Worm (Caenorhabditis elegans) whole organism, mixed stage, embryonic: ENCODE measurements around the gene grd-14.

Source experiments
- ceh-39 ChIP-seq: fragments of 150-350 bp; optimal IDR thresholded peaks from 2 replicates; lab custom pipeline; 2014; ENCODE audit warnings: missing biosample characterization, missing genetic modification characterization
- elt-1 ChIP-seq: sonication (generic microtip); optimal IDR thresholded peaks from 2 replicates; lab custom pipeline; 2017; ENCODE audit warnings: missing genetic modification characterization, mild to moderate bottlenecking, missing compliant biosample characterization, antibody characterized with exemption, moderate library complexity, borderline replicate concordance; ENCODE audit not compliant: insufficient read depth
- elt-3 ChIP-seq: fragments of 150-350 bp; optimal IDR thresholded peaks from 2 replicates; lab custom pipeline; 2014; ENCODE audit warnings: missing biosample characterization, missing genetic modification characterization
- hlh-1 ChIP-seq: fragments of 150-350 bp; optimal IDR thresholded peaks from 2 replicates; lab custom pipeline; 2014; ENCODE audit warnings: missing biosample characterization, missing genetic modification reagents, missing genetic modification characterization
- lin-13 ChIP-seq: fragments of 150-350 bp; optimal IDR thresholded peaks from 2 replicates; lab custom pipeline; 2014; ENCODE audit warnings: missing biosample characterization, missing genetic modification characterization
- lin-32 ChIP-seq: fragments of 200-800 bp; sonication (Bioruptor generic); optimal IDR thresholded peaks from 2 replicates; lab custom pipeline; 2018; ENCODE audit warnings: mild to moderate bottlenecking, missing genetic modification characterization, missing compliant biosample characterization
- nhr-12 ChIP-seq: fragments of 150-350 bp; optimal IDR thresholded peaks from 2 replicates; lab custom pipeline; 2014; ENCODE audit warnings: missing biosample characterization, missing genetic modification characterization
- nhr-2 ChIP-seq: fragments of 150-350 bp; optimal IDR thresholded peaks from 2 replicates; lab custom pipeline; 2014; ENCODE audit warnings: missing biosample characterization, missing genetic modification characterization
- pha-4 ChIP-seq: fragments of 150-350 bp; optimal IDR thresholded peaks from 2 replicates; lab custom pipeline; 2018; ENCODE audit warnings: missing biosample characterization, missing genetic modification reagents, missing genetic modification characterization
- snpc-4 ChIP-seq: fragments of 150-350 bp; optimal IDR thresholded peaks from 2 replicates; lab custom pipeline; 2014; ENCODE audit warnings: missing biosample characterization, missing genetic modification characterization
- sptf-1 ChIP-seq: sonication (generic microtip); optimal IDR thresholded peaks from 2 replicates; lab custom pipeline; 2017; ENCODE audit warnings: mild to moderate bottlenecking, missing genetic modification characterization, moderate library complexity, missing compliant biosample characterization
- unc-39 ChIP-seq: fragments of 150-350 bp; optimal IDR thresholded peaks from 2 replicates; lab custom pipeline; 2014; ENCODE audit warnings: missing biosample characterization, missing genetic modification characterization
- unc-62 ChIP-seq: fragments of 150-350 bp; optimal IDR thresholded peaks from 2 replicates; lab custom pipeline; 2014; ENCODE audit warnings: missing biosample characterization, missing genetic modification reagents, missing genetic modification characterization
- ztf-11 ChIP-seq: fragments of 150-350 bp; optimal IDR thresholded peaks from 2 replicates; lab custom pipeline; 2014; ENCODE audit warnings: missing biosample characterization, missing genetic modification characterization

DNA sequence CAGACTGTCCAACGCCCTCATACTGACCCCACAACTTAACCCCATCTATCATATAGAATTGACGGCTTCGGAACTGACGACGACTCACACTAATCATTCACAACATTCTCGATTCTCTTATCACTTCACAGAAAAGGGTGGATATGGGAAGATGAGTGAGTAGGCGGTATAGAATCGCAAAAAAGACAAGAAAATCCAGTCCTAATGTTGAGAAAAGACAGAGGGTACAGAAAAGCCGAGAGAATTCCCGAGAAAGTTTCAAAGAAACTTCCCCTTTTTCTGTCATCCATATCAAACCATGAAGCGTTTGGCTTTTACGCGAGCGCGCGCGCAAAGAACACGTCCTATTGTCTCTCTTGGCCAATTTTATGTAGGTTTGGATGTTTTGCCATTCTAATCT, 4.4 kb downstream of the grd-14 start:
- TF ChIP-seq ztf-11 (tag; lab: Kevin White, UChicago) = no peak
- no peak for TF ChIP-seq nhr-12 (tag; lab: Kevin White, UChicago)
- no peak for TF ChIP-seq ceh-39 (tag; lab: Kevin White, UChicago)
- no peak for TF ChIP-seq nhr-2 (tag; lab: Kevin White, UChicago)
- no peak for TF ChIP-seq snpc-4 (tag; lab: Kevin White, UChicago)
- no peak for TF ChIP-seq elt-1 (tag; lab: Kevin White, UChicago)
- no peak for TF ChIP-seq elt-3 (tag; lab: Kevin White, UChicago)
- no peak for TF ChIP-seq unc-62
- no peak for TF ChIP-seq hlh-1 (tag; lab: Kevin White, UChicago)
- TF ChIP-seq sptf-1 (tag; lab: Kevin White, UChicago) = no peak
- no peak for TF ChIP-seq lin-32 (GFP tag; lab: Kevin White, UChicago)
- no peak for TF ChIP-seq pha-4 (tag; lab: Kevin White, UChicago)
- no peak for TF ChIP-seq lin-13 (tag; lab: Kevin White, UChicago)
- no peak for TF ChIP-seq unc-39 (tag; lab: Kevin White, UChicago)
